Fruit fly (Drosophila melanogaster): ENCODE measurements around the gene kek5.
A peak's percentile ranks its signal among the peaks of the same experiment; 100 is the strongest.

Gene kek5

dm6 chrX:19495611-19496583 is 142.9 kb downstream of the kek5 start (continued):
- TF ChIP-seq so (GFP tag; IDR thresholded peaks at IDR 0.05) (peak; percentile 63; the same call in 1 of the 3 replicates), Deaf1 (tag; optimal IDR thresholded peaks at IDR 0.05) (no peak), prd (optimal IDR thresholded peaks at IDR 0.05) (no peak), prd (GFP tag; IDR thresholded peaks at IDR 0.05) (peak; percentile 60), Optix (GFP tag; IDR thresholded peaks at IDR 0.05) (peak; percentile 35; the same call in 1 of the 3 replicates), CG7372 (GFP tag; IDR thresholded peaks at IDR 0.05) (0 out of 2 replicates have a peak, but pooled peaks have one; percentile 20), CG1603 (tag; optimal IDR thresholded peaks at IDR 0.05) (peak; percentile 77), NFAT (GFP tag; IDR thresholded peaks at IDR 0.05) (no peak), Fer1 (GFP tag; optimal IDR thresholded peaks at IDR 0.05) (peak; percentile 77), crp (GFP tag; optimal IDR thresholded peaks at IDR 0.05) (no peak), Tbp (GFP tag; optimal IDR thresholded peaks at IDR 0.05) (no peak), tap (tag; optimal IDR thresholded peaks at IDR 0.05) (peak; percentile 46), dm (GFP tag; optimal IDR thresholded peaks at IDR 0.05) (peak; percentile 51), odd (GFP tag; optimal IDR thresholded peaks at IDR 0.05) (peak; percentile 22), CG1529 (GFP tag; optimal IDR thresholded peaks at IDR 0.05) (peak; percentile 25), CG18011 (GFP tag; optimal IDR thresholded peaks at IDR 0.05) (peak; percentile 25), toy (GFP tag; IDR thresholded peaks at IDR 0.05) (no peak), vvl (GFP tag; IDR thresholded peaks at IDR 0.05) (no peak), CG13287 (GFP tag; IDR thresholded peaks at IDR 0.05; ENCODE audit: partially characterized antibody) (no peak), chinmo (GFP tag; IDR thresholded peaks at IDR 0.05; ENCODE audit: partially characterized antibody) (no peak), NfI (GFP tag; optimal IDR thresholded peaks at IDR 0.05) (peak; percentile 64), ac (GFP tag; optimal IDR thresholded peaks at IDR 0.05) (peak; percentile 16), eve (GFP tag; optimal IDR thresholded peaks at IDR 0.05) (no peak), da (GFP tag; optimal IDR thresholded peaks at IDR 0.05) (no peak), wek (GFP tag; optimal IDR thresholded peaks at IDR 0.05) (no peak), CrebB (tag; optimal IDR thresholded peaks at IDR 0.05) (no peak), cato (GFP tag; optimal IDR thresholded peaks at IDR 0.05; ENCODE audit: borderline replicate concordance) (peak; percentile 29), CG17568 (GFP tag; optimal IDR thresholded peaks at IDR 0.05) (no peak), Xbp1 (GFP tag; optimal IDR thresholded peaks at IDR 0.05) (peak; percentile 52), CG14965 (GFP tag; optimal IDR thresholded peaks at IDR 0.05; ENCODE audit: borderline replicate concordance) (no peak), CG4328 (GFP tag; optimal IDR thresholded peaks at IDR 0.05) (peak; percentile 56), CG15514 (GFP tag; optimal IDR thresholded peaks at IDR 0.05) (peak; percentile 39), Hr3 (GFP tag; optimal IDR thresholded peaks at IDR 0.05) (peak; percentile 38), Bdp1 (GFP tag; optimal IDR thresholded peaks at IDR 0.05) (peak; percentile 54), CG13296 (GFP tag; optimal IDR thresholded peaks at IDR 0.05) (peak; percentile 59), trem (tag; optimal IDR thresholded peaks at IDR 0.05) (no peak), scrt (GFP tag; optimal IDR thresholded peaks at IDR 0.05) (peak; percentile 41), sens (GFP tag) (peak; percentile 70), Chrac-16 (GFP tag; optimal IDR thresholded peaks at IDR 0.05) (peak; percentile 22), hkb (optimal IDR thresholded peaks at IDR 0.05) (no peak), hkb (GFP tag; IDR thresholded peaks at IDR 0.05) (peak; percentile 60; the same call in 1 of the 2 replicates), CoRest (tag; optimal IDR thresholded peaks at IDR 0.05) (peak; percentile 68), Atf-2 (GFP tag; optimal IDR thresholded peaks at IDR 0.05) (peak; percentile 61), amos (GFP tag; IDR thresholded peaks at IDR 0.05; ENCODE audit: partially characterized antibody) (no peak), run (tag; optimal IDR thresholded peaks at IDR 0.05) (no peak), Mes4 (GFP tag; optimal IDR thresholded peaks at IDR 0.05) (peak; percentile 22), CG10366 (GFP tag; IDR thresholded peaks at IDR 0.05) (peak; percentile 42), her (GFP tag; optimal IDR thresholded peaks at IDR 0.05) (peak; percentile 72)

Data from whole organism, embryonic.